Fruit fly (Drosophila melanogaster) Kc167 (cell line): ENCODE measurements around the gene Rab8.

ENCODE experiments used
- h ChIP-seq: fragments of >200 bp; optimal IDR thresholded peaks from 3 replicates; lab custom pipeline; 2018; ENCODE audit warnings: missing external identifiers
- insv ChIP-seq: fragments of >200 bp; optimal IDR thresholded peaks from 3 replicates; lab custom pipeline; 2018; ENCODE audit warnings: missing external identifiers
- psq ChIP-seq: fragments of >200 bp; optimal IDR thresholded peaks from 2 replicates; lab custom pipeline; 2017; ENCODE audit warnings: missing external identifiers

DNA sequence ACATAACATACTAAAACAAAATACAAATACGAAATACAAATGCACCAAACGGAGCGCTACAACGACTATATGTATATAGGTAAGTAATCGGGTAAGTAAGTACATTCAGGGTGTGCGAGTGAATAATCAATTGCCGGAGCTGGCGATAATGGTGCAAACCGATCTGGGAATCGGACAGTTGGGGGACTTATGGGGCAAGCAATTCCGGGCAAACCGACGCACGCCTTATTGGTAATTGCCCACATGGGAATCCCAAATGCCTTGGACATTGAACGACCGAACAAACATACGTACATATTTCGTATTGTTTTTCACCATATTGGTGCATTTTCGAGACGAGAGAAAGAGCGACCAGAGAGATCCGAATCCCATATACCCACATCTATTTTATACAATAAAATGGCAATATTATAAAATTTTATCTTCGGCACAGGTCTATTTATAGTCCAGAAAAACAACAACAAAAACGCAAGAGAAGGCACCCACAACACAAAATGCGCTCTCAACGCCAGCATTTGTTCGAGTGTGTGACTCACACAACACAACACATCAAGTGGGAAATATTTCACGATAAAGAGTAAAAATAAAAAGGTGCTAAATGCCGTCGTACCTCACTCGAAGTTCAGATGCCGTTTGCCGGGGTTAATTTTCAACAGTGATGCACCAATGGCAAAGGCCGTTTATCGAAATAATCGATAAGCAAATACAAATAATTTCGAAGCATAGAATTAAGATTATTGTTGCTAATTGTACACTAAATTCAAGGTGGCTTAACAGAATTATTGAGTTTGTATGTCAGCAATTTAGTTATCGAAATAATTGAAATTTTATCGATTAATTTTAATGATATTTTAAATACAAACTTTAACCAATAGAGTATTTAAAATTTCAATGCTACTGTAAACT lies 29.6 kb upstream of the Rab8 start:
- TF ChIP-seq h (lab: Kevin White, UChicago) (no peak), psq (lab: Kevin White, UChicago) (no peak), insv (lab: Kevin White, UChicago) (no peak)
